Fruit fly (Drosophila melanogaster) whole organism, embryonic: Measurements from ENCODE around the gene CG3999.

Experiments
- Ada2b ChIP-seq: fragments of 200-800 bp; sonication (Bioruptor generic); IDR thresholded peaks from 2 replicates; pipeline ENCODE4 v1.3.6; 2022; ENCODE audit warnings: missing biosample characterization, missing genetic modification characterization
- CG10209 ChIP-seq: fragments of 200-800 bp; sonication (Bioruptor generic); optimal IDR thresholded peaks from 3 replicates; lab custom pipeline; 2017; ENCODE audit warnings: missing biosample characterization, mild to moderate bottlenecking, missing genetic modification characterization, missing genetic modification reagents
- CG1024 ChIP-seq: fragments of 200-800 bp; sonication (Bioruptor generic); IDR thresholded peaks from 2 replicates; pipeline ENCODE4 v1.3.6; 2022; ENCODE audit warnings: missing biosample characterization, missing genetic modification characterization
- CG10565 ChIP-seq: fragments of 200-800 bp; sonication (Bioruptor generic); optimal IDR thresholded peaks from 3 replicates; lab custom pipeline; 2016; ENCODE audit warnings: missing biosample characterization, mild to moderate bottlenecking, missing genetic modification characterization
- CG10959 ChIP-seq: fragments of 200-800 bp; sonication (Bioruptor generic); IDR thresholded peaks from 2 replicates; pipeline ENCODE4 v1.3.6; 2022; ENCODE audit warnings: missing biosample characterization, missing genetic modification characterization
- CG11093 ChIP-seq: fragments of 200-800 bp; sonication (Bioruptor generic); IDR thresholded peaks from 3 replicates; pipeline ENCODE4 v1.3.6; 2022; ENCODE audit warnings: missing biosample characterization, missing genetic modification characterization
- CG14441 ChIP-seq: fragments of 200-800 bp; sonication (Bioruptor generic); IDR thresholded peaks from 2 replicates; pipeline ENCODE4 v1.3.6; 2022; ENCODE audit warnings: missing biosample characterization, missing genetic modification characterization
- CG14667 ChIP-seq: fragments of 200-800 bp; sonication (Bioruptor generic); IDR thresholded peaks from 2 replicates; pipeline ENCODE4 v1.3.6; 2022; ENCODE audit warnings: missing biosample characterization, missing genetic modification characterization
- CG17361 ChIP-seq: fragments of 200-800 bp; sonication (Bioruptor generic); IDR thresholded peaks from 3 replicates; pipeline ENCODE4 v1.3.6; 2022; ENCODE audit warnings: missing biosample characterization, missing genetic modification characterization
- CG18262 ChIP-seq: fragments of 200-800 bp; optimal IDR thresholded peaks from 3 replicates; lab custom pipeline; 2019; ENCODE audit warnings: missing biosample characterization, mild to moderate bottlenecking, missing genetic modification characterization, moderate library complexity
- CG18764 ChIP-seq: fragments of 200-800 bp; sonication (Bioruptor generic); optimal IDR thresholded peaks from 3 replicates; lab custom pipeline; 2016; ENCODE audit warnings: missing biosample characterization, missing genetic modification characterization
- CG2712 ChIP-seq: fragments of 200-800 bp; optimal IDR thresholded peaks from 3 replicates; lab custom pipeline; 2019; ENCODE audit warnings: missing biosample characterization, mild to moderate bottlenecking, missing genetic modification characterization, moderate library complexity
- CG3163 ChIP-seq: fragments of 200-800 bp; sonication (Bioruptor generic); optimal IDR thresholded peaks from 3 replicates; lab custom pipeline; 2016; ENCODE audit warnings: missing biosample characterization, missing genetic modification characterization
- CG3726 ChIP-seq: fragments of 200-800 bp; sonication (Bioruptor generic); IDR thresholded peaks from 3 replicates; pipeline ENCODE4, ENCODE4 v1.3.6; 2022; ENCODE audit warnings: missing biosample characterization, missing genetic modification characterization
- CG3838 ChIP-seq: fragments of 200-800 bp; sonication (Bioruptor generic); optimal IDR thresholded peaks from 3 replicates; lab custom pipeline; 2016; ENCODE audit warnings: missing biosample characterization, missing genetic modification characterization
- CG6254 ChIP-seq: fragments of 200-800 bp; sonication (Bioruptor generic); optimal IDR thresholded peaks from 3 replicates; lab custom pipeline; 2017; ENCODE audit warnings: mild to moderate bottlenecking, missing biosample characterization, missing genetic modification reagents, missing genetic modification characterization
- CG7987 ChIP-seq: fragments of 200-800 bp; sonication (Bioruptor generic); optimal IDR thresholded peaks from 2 replicates; lab custom pipeline; 2018; ENCODE audit warnings: missing biosample characterization, mild to moderate bottlenecking, missing genetic modification characterization, moderate library complexity
- CG9215 ChIP-seq: fragments of 200-800 bp; sonication (Bioruptor generic); IDR thresholded peaks from 2 replicates; pipeline ENCODE4 v1.3.6; 2022; ENCODE audit warnings: missing biosample characterization, missing genetic modification characterization
- CG9817 ChIP-seq: fragments of 200-800 bp; sonication (Bioruptor generic); optimal IDR thresholded peaks from 2 replicates; lab custom pipeline; 2018; ENCODE audit warnings: missing biosample characterization, mild to moderate bottlenecking, missing genetic modification characterization, moderate library complexity
- CTCF ChIP-seq: fragments of 200-800 bp; sonication (Bioruptor generic); optimal IDR thresholded peaks from 2 replicates; lab custom pipeline; 2017; ENCODE audit warnings: missing biosample characterization, mild to moderate bottlenecking, missing genetic modification characterization, moderate library complexity
- CoRest ChIP-seq: fragments of 200-800 bp; sonication (Bioruptor generic); optimal IDR thresholded peaks from 3 replicates; lab custom pipeline; 2018; ENCODE audit warnings: missing biosample characterization, mild to moderate bottlenecking, missing genetic modification characterization, moderate library complexity
- Dek ChIP-seq: fragments of 200-800 bp; sonication (Bioruptor generic); optimal IDR thresholded peaks from 3 replicates; lab custom pipeline; 2019; ENCODE audit warnings: missing biosample characterization, mild to moderate bottlenecking, missing genetic modification characterization, moderate library complexity
- Dip2 ChIP-seq: fragments of 200-800 bp; sonication (Bioruptor generic); IDR thresholded peaks from 2 replicates; pipeline ENCODE4 v1.3.6; 2022; ENCODE audit warnings: missing biosample characterization, missing genetic modification characterization
- Fer2 ChIP-seq: fragments of 200-800 bp; sonication (Bioruptor generic); optimal IDR thresholded peaks from 2 replicates; lab custom pipeline; 2018; ENCODE audit warnings: missing biosample characterization, mild to moderate bottlenecking, missing genetic modification characterization, moderate library complexity
- Lhr ChIP-seq: fragments of 200-800 bp; sonication (Bioruptor generic); optimal IDR thresholded peaks from 3 replicates; lab custom pipeline; 2017; ENCODE audit warnings: mild to moderate bottlenecking, missing biosample characterization, missing genetic modification reagents, missing genetic modification characterization
- Lim3 ChIP-seq: fragments of 200-800 bp; sonication (Bioruptor generic); IDR thresholded peaks from 2 replicates; pipeline ENCODE4 v1.3.6; 2022; ENCODE audit warnings: missing biosample characterization, missing genetic modification characterization
- Mrtf ChIP-seq: fragments of 200-800 bp; sonication (Bioruptor generic); IDR thresholded peaks from 3 replicates; pipeline ENCODE4 v1.3.6; 2022; ENCODE audit warnings: missing biosample characterization, missing genetic modification characterization
- Myb ChIP-seq: fragments of 200-800 bp; sonication (Bioruptor generic); optimal IDR thresholded peaks from 2 replicates; lab custom pipeline; 2016; ENCODE audit warnings: missing biosample characterization, missing genetic modification characterization
- Neu2 ChIP-seq: fragments of 200-800 bp; sonication (Bioruptor generic); optimal IDR thresholded peaks from 3 replicates; lab custom pipeline; 2016; ENCODE audit warnings: missing biosample characterization, missing genetic modification characterization, borderline replicate concordance
- Optix ChIP-seq: fragments of 200-800 bp; sonication (Bioruptor generic); IDR thresholded peaks from 3 replicates; pipeline ENCODE4 v1.3.6; 2022; ENCODE audit warnings: missing biosample characterization, missing genetic modification characterization
- Sox102F ChIP-seq: fragments of 200-800 bp; sonication (Bioruptor generic); optimal IDR thresholded peaks from 2 replicates; lab custom pipeline; 2018; ENCODE audit warnings: missing biosample characterization, mild to moderate bottlenecking, missing genetic modification characterization, moderate library complexity
- aop ChIP-seq: fragments of 200-800 bp; sonication (Bioruptor generic); IDR thresholded peaks from 2 replicates; pipeline ENCODE4 v1.3.6; 2022; ENCODE audit warnings: missing biosample characterization, missing genetic modification characterization
- dan ChIP-seq: fragments of 200-800 bp; sonication (Bioruptor generic); IDR thresholded peaks from 2 replicates; pipeline ENCODE4 v1.3.6; 2022; ENCODE audit warnings: missing biosample characterization, missing genetic modification characterization
- fd3F ChIP-seq: fragments of 200-800 bp; sonication (Bioruptor generic); optimal IDR thresholded peaks from 2 replicates; lab custom pipeline; 2018; ENCODE audit warnings: missing biosample characterization, mild to moderate bottlenecking, missing genetic modification characterization, moderate library complexity
- gt ChIP-seq: fragments of 200-800 bp; sonication (Bioruptor generic); IDR thresholded peaks from 2 replicates; pipeline ENCODE4 v1.3.6; 2022; ENCODE audit warnings: missing biosample characterization, missing genetic modification characterization
- mirr ChIP-seq: fragments of 200-800 bp; sonication (Bioruptor generic); optimal IDR thresholded peaks from 3 replicates; lab custom pipeline; 2018; ENCODE audit warnings: missing biosample characterization, mild to moderate bottlenecking, missing genetic modification characterization
- nom ChIP-seq: fragments of 200-800 bp; sonication (Bioruptor generic); optimal IDR thresholded peaks from 2 replicates; lab custom pipeline; 2017; ENCODE audit warnings: missing biosample characterization, missing genetic modification characterization, mild to moderate bottlenecking, moderate library complexity, missing genetic modification reagents
- org-1 ChIP-seq: fragments of 200-800 bp; sonication (Bioruptor generic); optimal IDR thresholded peaks from 2 replicates; lab custom pipeline; 2017; ENCODE audit warnings: missing biosample characterization, missing genetic modification characterization
- pan ChIP-seq, 4 experiments: fragments of >200 bp in 3 of 4; fragments of 200-800 bp in 1 of 4; sonication (Bioruptor generic) in 1 of 4; optimal IDR thresholded peaks in 3 of 4; IDR thresholded peaks in 1 of 4; 2 replicates each; pipeline versions ENCODE4 v1.3.6 to Lab custom; 2017 to 2022; ENCODE audit warnings: missing biosample characterization in 2 of 4, missing genetic modification characterization in 2 of 4, mixed read lengths in 1 of 4
- peb ChIP-seq: fragments of 200-800 bp; sonication (Bioruptor generic); IDR thresholded peaks from 2 replicates; pipeline ENCODE4 v1.3.6; 2022; ENCODE audit warnings: missing biosample characterization, missing genetic modification characterization
- psq ChIP-seq: fragments of 200-800 bp; sonication (Bioruptor generic); optimal IDR thresholded peaks from 2 replicates; lab custom pipeline; 2017; ENCODE audit warnings: missing biosample characterization, missing genetic modification characterization
- sd ChIP-seq: fragments of 200-800 bp; sonication (Bioruptor generic); optimal IDR thresholded peaks from 3 replicates; lab custom pipeline; 2018; ENCODE audit warnings: missing biosample characterization, mild to moderate bottlenecking, missing genetic modification characterization, moderate library complexity
- sens-2 ChIP-seq: fragments of 200-800 bp; sonication (Bioruptor generic); IDR thresholded peaks from 2 replicates; pipeline ENCODE4 v1.3.6; 2022; ENCODE audit warnings: missing biosample characterization, missing genetic modification characterization
- seq ChIP-seq: fragments of 200-800 bp; sonication (Bioruptor generic); IDR thresholded peaks from 2 replicates; pipeline ENCODE4 v1.3.6; 2022; ENCODE audit warnings: missing biosample characterization, missing genetic modification characterization
- sug ChIP-seq: fragments of 200-800 bp; optimal IDR thresholded peaks from 2 replicates; lab custom pipeline; 2019; ENCODE audit warnings: missing biosample characterization, mild to moderate bottlenecking, missing genetic modification characterization, moderate library complexity
- trem ChIP-seq: fragments of 200-800 bp; optimal IDR thresholded peaks from 3 replicates; lab custom pipeline; 2019; ENCODE audit warnings: missing biosample characterization, mild to moderate bottlenecking, missing genetic modification characterization, moderate library complexity
- ttk ChIP-seq: fragments of 200-800 bp; sonication (Bioruptor generic); IDR thresholded peaks from 2 replicates; pipeline ENCODE4 v2.1.2; 2022; ENCODE audit warnings: missing biosample characterization, missing genetic modification characterization
- zf30C ChIP-seq: fragments of 200-800 bp; sonication (Bioruptor generic); optimal IDR thresholded peaks from 3 replicates; lab custom pipeline; 2018; ENCODE audit warnings: missing biosample characterization, mild to moderate bottlenecking, missing genetic modification characterization
- zfh1 ChIP-seq: fragments of 200-800 bp; sonication (Bioruptor generic); IDR thresholded peaks from 3 replicates; pipeline ENCODE4 v1.3.6; 2022; ENCODE audit warnings: missing biosample characterization, missing genetic modification characterization

Gene CG3999

dm6 chr3R:10268101-10268864, 17.0 kb downstream of the CG3999 start (continued):
- peak; percentile 62; the same call in 1 of the 2 replicates for TF ChIP-seq CG14667
- TF ChIP-seq CG2712 = peak; percentile 84
- TF ChIP-seq zf30C (GFP tag; lab: Kevin White, UChicago) = peak; percentile 68
- peak; percentile 86 for TF ChIP-seq Dek
- TF ChIP-seq Sox102F = peak; percentile 91
- TF ChIP-seq CG10959 (GFP tag; lab: Robert Waterston, UW) = 0 out of 2 replicates have a peak, but pooled peaks have one; percentile 10
- no peak for TF ChIP-seq Lim3
- peak; percentile 92 for TF ChIP-seq CoRest (tag; lab: Kevin White, UChicago)
- TF ChIP-seq sug (tag; lab: Kevin White, UChicago) = peak; percentile 85
- TF ChIP-seq CG3726 (GFP tag; lab: Robert Waterston, UW) = no peak
- peak; percentile 47 for TF ChIP-seq psq (GFP tag; lab: Kevin White, UChicago)
- peak; percentile 54 for TF ChIP-seq CG18764
- TF ChIP-seq zfh1 (GFP tag; lab: Robert Waterston, UW) = peak; percentile 59; the same call in 2 of the 3 replicates
- peak; percentile 46; the same call in 1 of the 2 replicates for TF ChIP-seq peb (GFP tag; lab: Robert Waterston, UW)
- peak; percentile 75 for TF ChIP-seq CG9215
- peak; percentile 91 for TF ChIP-seq CTCF
- TF ChIP-seq CG7987 (GFP tag; lab: Kevin White, UChicago) = peak; percentile 28
- peak; percentile 56 for TF ChIP-seq ttk (GFP tag; lab: Robert Waterston, UW)
- TF ChIP-seq CG17361 = peak; percentile 86
- peak; percentile 84 for TF ChIP-seq org-1
- peak; percentile 82 for TF ChIP-seq CG9817 (tag; lab: Kevin White, UChicago)
- TF ChIP-seq sd = peak; percentile 54
- peak; percentile 60; the same call in 2 of the 3 replicates for TF ChIP-seq CG11093 (GFP tag; lab: Robert Waterston, UW)
- TF ChIP-seq CG10565 = peak; percentile 45
- peak; percentile 66 for TF ChIP-seq Mrtf (GFP tag; lab: Robert Waterston, UW)
- no peak for TF ChIP-seq nom (GFP tag; lab: Kevin White, UChicago)
- peak; percentile 35 for TF ChIP-seq mirr (GFP tag; lab: Kevin White, UChicago)
- TF ChIP-seq Neu2 = no peak
- no peak for TF ChIP-seq dan
- TF ChIP-seq Optix (GFP tag; lab: Robert Waterston, UW) = 0 out of 3 replicates have a peak, but pooled peaks have one; percentile 9
- peak; percentile 55 for TF ChIP-seq CG3163 (GFP tag; lab: Kevin White, UChicago)
- TF ChIP-seq fd3F (GFP tag; lab: Kevin White, UChicago) = peak; percentile 81
- peak; percentile 30 for TF ChIP-seq Lhr (GFP tag; lab: Kevin White, UChicago)
- TF ChIP-seq trem (tag; lab: Kevin White, UChicago) = peak; percentile 35
- peak; percentile 58 for TF ChIP-seq Myb (GFP tag; lab: Kevin White, UChicago)
- TF ChIP-seq aop (GFP tag; lab: Robert Waterston, UW) = no peak
- TF ChIP-seq CG18262 = peak; percentile 82
- TF ChIP-seq CG1024 (GFP tag; lab: Robert Waterston, UW) = no peak
- TF ChIP-seq gt (GFP tag; lab: Robert Waterston, UW) = no peak
- peak; percentile 51 for TF ChIP-seq CG3838 (GFP tag; lab: Kevin White, UChicago)
- TF ChIP-seq pan (optimal IDR thresholded peaks at IDR 0.05; lab: Kevin White, UChicago) = no peak
- peak in 1 of 2 experiments; percentile 76 for TF ChIP-seq pan (GFP tag; optimal IDR thresholded peaks at IDR 0.05 in 1 of 2, IDR thresholded peaks at IDR 0.05 in 1 of 2)
- TF ChIP-seq seq (GFP tag; lab: Robert Waterston, UW) = peak; percentile 73
- peak; percentile 68 for TF ChIP-seq Ada2b
- TF ChIP-seq Dip2 = no peak; the same call in 1 of the 2 replicates
- TF ChIP-seq sens-2 (GFP tag; lab: Robert Waterston, UW) = no peak
- TF ChIP-seq CG10209 = peak; percentile 86
- peak; percentile 58 for TF ChIP-seq Fer2 (tag; lab: Kevin White, UChicago)
- TF ChIP-seq CG14441 (GFP tag; lab: Robert Waterston, UW) = peak; percentile 79
- peak; percentile 56 for TF ChIP-seq CG6254 (GFP tag; lab: Kevin White, UChicago)
